Worm (Caenorhabditis elegans) whole organism, midembryonic: Measurements from ENCODE around the gene Y46H3C.5.

Experiments used
- T22C8.4 ChIP-seq: fragments of 200-800 bp; sonication (Bioruptor generic); IDR thresholded peaks from 2 replicates; pipeline ENCODE4 v1.3.6; 2022; ENCODE audit warnings: missing genetic modification characterization, missing compliant biosample characterization
- flt-1 ChIP-seq: fragments of 200-800 bp; sonication (Bioruptor generic); IDR thresholded peaks from 2 replicates; pipeline ENCODE4 v1.3.6; 2022; ENCODE audit warnings: missing genetic modification characterization, missing compliant biosample characterization
- klf-2 ChIP-seq: fragments of 200-800 bp; sonication (Bioruptor generic); conservative IDR thresholded peaks from 2 replicates; pipeline ENCODE4 v1.3.6; 2022; ENCODE audit warnings: missing genetic modification reagents, missing genetic modification characterization, missing compliant biosample characterization
- med-1 ChIP-seq: sonication (generic microtip); optimal IDR thresholded peaks from 2 replicates; lab custom pipeline; 2017; ENCODE audit warnings: missing genetic modification characterization, mild to moderate bottlenecking, missing compliant biosample characterization, antibody characterized with exemption, missing genetic modification reagents; ENCODE audit not compliant: insufficient read depth
- tab-1 ChIP-seq: fragments of 200-800 bp; sonication (Bioruptor generic); IDR thresholded peaks from 2 replicates; pipeline ENCODE4 v1.3.6; 2022; ENCODE audit warnings: missing genetic modification characterization, missing compliant biosample characterization
- ztf-23 ChIP-seq: fragments of 200-800 bp; sonication (Bioruptor generic); IDR thresholded peaks from 2 replicates; pipeline ENCODE4 v1.3.6; 2022; ENCODE audit warnings: missing genetic modification reagents, missing genetic modification characterization, missing compliant biosample characterization

DNA sequence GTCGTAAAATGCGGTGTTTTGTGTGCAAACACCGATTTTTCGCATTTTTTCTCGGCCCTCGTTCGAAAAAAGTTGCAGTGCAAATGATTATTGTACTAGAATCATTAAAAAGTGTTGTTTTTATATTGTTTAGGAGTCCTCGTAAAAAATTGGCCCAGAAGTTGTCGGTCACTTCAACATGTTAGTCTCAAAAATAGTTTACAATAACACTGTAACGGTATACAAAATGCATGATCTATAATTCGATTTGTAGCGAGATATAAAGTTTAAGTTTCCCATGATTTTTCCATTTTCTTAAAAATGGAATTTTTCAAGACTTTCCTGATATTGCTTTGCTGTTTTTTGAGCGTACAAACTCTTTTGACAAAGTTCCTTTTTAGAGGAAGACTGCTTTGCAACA, 25.4 kb downstream of the Y46H3C.5 start, which contains the start of gene K04F1.8:
- TF ChIP-seq klf-2 (GFP tag; lab: Robert Waterston, UW) (no peak), med-1 (no peak), T22C8.4 (no peak), ztf-23 (GFP tag; lab: Robert Waterston, UW) (no peak), flt-1 (GFP tag; lab: Robert Waterston, UW) (no peak), tab-1 (no peak)
